Fruit fly (Drosophila melanogaster): ENCODE data around the gene Iml1.

Iml1 gene

dm6 chr3L:1533699-1534431 is at the start of gene Iml1:
TSS of gene Iml1 (minus strand) at chr3L:1534034.
- no peak for TF ChIP-seq pan (optimal IDR thresholded peaks at IDR 0.05)
- TF ChIP-seq Dll (optimal IDR thresholded peaks at IDR 0.05), result no peak
- TF ChIP-seq usp (GFP tag; optimal IDR thresholded peaks at IDR 0.05), result no peak
- no peak for TF ChIP-seq psq (optimal IDR thresholded peaks at IDR 0.05)
- TF ChIP-seq CG8478 (optimal IDR thresholded peaks at IDR 0.05), result no peak
- TF ChIP-seq EcR (GFP tag; optimal IDR thresholded peaks at IDR 0.05), result no peak

DNA sequence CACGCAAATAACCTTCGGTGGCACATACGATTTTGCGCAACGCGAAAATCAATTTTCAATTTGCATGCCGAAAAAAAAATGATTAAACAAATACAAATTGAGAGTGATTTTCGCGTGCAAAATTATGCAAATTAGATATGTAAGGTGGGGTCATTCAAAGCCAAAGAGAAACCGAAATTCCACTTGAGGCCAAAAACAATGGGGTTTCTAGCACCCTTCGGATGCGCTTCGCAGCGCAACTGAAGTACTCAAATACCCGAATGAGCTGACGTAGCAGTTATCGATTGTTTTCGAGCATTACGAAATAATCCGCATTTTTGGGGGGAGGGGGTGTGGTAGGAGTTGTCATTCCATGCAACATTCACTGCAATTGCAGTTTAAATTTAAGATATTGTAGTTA is 47.0 kb upstream of the Iml1 start:
- TF ChIP-seq psq (optimal IDR thresholded peaks at IDR 0.05) (no peak), EcR (GFP tag; optimal IDR thresholded peaks at IDR 0.05) (no peak), CG8478 (optimal IDR thresholded peaks at IDR 0.05) (no peak), Dll (optimal IDR thresholded peaks at IDR 0.05) (no peak), usp (GFP tag; optimal IDR thresholded peaks at IDR 0.05) (no peak), pan (optimal IDR thresholded peaks at IDR 0.05) (no peak)

- TF ChIP-seq CG8478 (optimal IDR thresholded peaks at IDR 0.05), result no peak
- TF ChIP-seq usp (GFP tag; optimal IDR thresholded peaks at IDR 0.05), result no peak
- TF ChIP-seq EcR (GFP tag; optimal IDR thresholded peaks at IDR 0.05), result no peak
- no peak for TF ChIP-seq pan (optimal IDR thresholded peaks at IDR 0.05)
- TF ChIP-seq Dll (optimal IDR thresholded peaks at IDR 0.05), result no peak
- no peak for TF ChIP-seq psq (optimal IDR thresholded peaks at IDR 0.05)
These were observed 46.4 kb upstream of the Iml1 start for dm6 chr3L:1580194-1580593.

DNA sequence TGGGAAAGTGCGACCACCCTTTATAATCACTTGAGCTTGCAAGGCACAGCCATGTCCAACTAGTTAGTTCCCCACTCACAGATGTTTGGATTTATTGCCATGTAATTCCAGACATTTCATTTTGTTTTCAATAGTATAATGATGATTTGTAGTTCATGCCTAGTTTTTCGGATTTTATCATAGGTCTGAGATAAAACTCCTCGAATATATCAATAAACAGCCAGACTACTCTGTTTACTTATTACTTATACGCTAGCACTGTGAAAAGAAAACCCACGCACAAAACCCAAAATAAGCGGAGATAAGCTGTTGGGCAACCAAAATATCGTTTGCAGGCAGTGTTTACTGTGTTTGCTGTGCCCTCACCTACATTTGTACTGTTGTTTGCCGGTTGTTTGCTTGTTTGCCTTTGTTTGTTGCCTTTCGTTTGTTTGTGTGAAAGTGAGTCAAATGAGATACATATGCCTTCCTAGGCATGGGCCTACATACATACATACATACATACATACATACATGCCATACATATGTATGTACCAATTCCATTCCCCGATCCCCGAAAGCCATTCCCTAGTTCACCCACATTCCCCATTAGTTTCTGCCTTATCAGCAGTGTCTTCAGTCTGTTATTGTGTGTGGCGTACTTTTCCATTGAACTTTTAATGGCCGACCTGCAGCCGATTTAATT is 45.5 kb upstream of the Iml1 start:
- TF ChIP-seq psq (optimal IDR thresholded peaks at IDR 0.05), result no peak
- TF ChIP-seq EcR (GFP tag; optimal IDR thresholded peaks at IDR 0.05), result no peak
- TF ChIP-seq Dll (optimal IDR thresholded peaks at IDR 0.05), result no peak

dm6 chr3L:1578391-1578948 is 44.6 kb upstream of the Iml1 start:
- TF ChIP-seq CG8478 (optimal IDR thresholded peaks at IDR 0.05), result no peak

dm6 chr3L:1577338-1577737 is 43.5 kb upstream of the Iml1 start:
- TF ChIP-seq CG8478 (optimal IDR thresholded peaks at IDR 0.05), result no peak
- no peak for TF ChIP-seq pan (optimal IDR thresholded peaks at IDR 0.05)
- no peak for TF ChIP-seq usp (GFP tag; optimal IDR thresholded peaks at IDR 0.05)
- no peak for TF ChIP-seq psq (optimal IDR thresholded peaks at IDR 0.05)
- TF ChIP-seq EcR (GFP tag; optimal IDR thresholded peaks at IDR 0.05), result no peak
- no peak for TF ChIP-seq Dll (optimal IDR thresholded peaks at IDR 0.05)

DNA sequence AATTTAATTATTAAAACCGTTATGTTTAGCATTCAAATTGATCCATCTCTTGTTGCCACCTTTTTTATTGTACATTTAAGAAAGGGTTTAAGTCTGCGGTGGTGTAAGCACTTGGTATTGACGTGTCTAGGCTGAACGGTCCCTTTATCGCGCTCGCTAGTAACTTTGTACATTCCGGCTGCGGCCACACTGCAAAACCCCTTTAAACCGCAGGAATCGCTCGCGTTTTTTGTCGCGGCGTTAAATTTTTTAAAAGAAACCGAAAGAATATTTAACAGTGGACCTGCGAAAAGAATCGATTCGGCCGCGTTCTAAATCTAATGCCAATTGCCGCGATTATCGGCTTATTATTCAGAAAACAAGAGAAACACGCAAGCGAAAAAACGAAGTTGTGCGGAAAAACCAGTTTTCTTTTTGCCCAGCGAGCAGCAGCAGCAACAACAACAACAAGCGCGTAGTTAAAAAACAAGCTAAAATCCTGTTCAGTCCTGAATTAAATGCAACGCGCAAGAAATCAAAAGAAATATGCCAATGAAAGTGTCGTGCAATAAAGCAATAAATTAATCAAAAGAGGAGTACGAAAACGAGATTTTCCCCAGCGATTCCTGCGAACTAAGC is 42.8 kb upstream of the Iml1 start, which contains the start of gene CG13917:
Gene CG13917, plus strand, starts transcription at position 211 of the 618 bp plus-strand sequence.
- TF ChIP-seq psq (optimal IDR thresholded peaks at IDR 0.05) (no peak), pan (optimal IDR thresholded peaks at IDR 0.05) (no peak), usp (GFP tag; optimal IDR thresholded peaks at IDR 0.05) (no peak), CG8478 (optimal IDR thresholded peaks at IDR 0.05) (no peak), Dll (optimal IDR thresholded peaks at IDR 0.05) (no peak), EcR (GFP tag; optimal IDR thresholded peaks at IDR 0.05) (no peak)

DNA sequence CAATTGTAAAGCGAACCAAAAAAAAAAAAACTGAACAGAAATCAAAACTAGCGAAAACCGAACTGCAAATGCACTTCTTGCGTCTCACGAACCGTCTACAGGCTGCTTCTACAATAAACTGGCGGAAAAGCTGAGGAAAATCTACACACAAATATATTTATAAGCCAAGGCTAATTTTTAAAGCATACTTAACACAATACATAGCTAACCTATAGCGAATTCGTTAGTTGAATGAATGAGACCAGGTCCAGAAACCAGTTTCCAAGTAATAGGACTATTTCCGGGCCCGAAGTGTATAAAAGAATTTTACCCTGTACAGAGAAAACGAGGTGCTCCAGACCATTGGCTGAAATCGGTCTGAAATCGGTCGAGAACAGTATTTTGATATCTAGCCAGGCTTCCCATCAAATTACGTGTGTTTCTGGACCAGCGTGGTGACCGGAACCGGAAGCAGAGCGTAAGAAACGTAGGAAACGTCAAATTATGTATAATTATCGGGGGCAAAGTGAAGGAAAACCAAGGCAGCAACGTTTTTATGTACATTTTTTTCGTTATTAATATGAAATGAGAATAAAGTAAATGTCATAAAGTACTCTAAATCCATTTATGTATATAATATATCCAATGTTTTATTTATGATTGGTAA is 42.0 kb upstream of the Iml1 start:
- TF ChIP-seq usp (GFP tag; optimal IDR thresholded peaks at IDR 0.05) (no peak), EcR (GFP tag; optimal IDR thresholded peaks at IDR 0.05) (no peak), psq (optimal IDR thresholded peaks at IDR 0.05) (no peak), pan (optimal IDR thresholded peaks at IDR 0.05) (no peak), CG8478 (optimal IDR thresholded peaks at IDR 0.05) (no peak), Dll (optimal IDR thresholded peaks at IDR 0.05) (no peak)

- TF ChIP-seq EcR (GFP tag; optimal IDR thresholded peaks at IDR 0.05) (no peak), psq (optimal IDR thresholded peaks at IDR 0.05) (no peak)
These were observed 39.4 kb upstream of the Iml1 start for dm6 chr3L:1573191-1573590.

DNA sequence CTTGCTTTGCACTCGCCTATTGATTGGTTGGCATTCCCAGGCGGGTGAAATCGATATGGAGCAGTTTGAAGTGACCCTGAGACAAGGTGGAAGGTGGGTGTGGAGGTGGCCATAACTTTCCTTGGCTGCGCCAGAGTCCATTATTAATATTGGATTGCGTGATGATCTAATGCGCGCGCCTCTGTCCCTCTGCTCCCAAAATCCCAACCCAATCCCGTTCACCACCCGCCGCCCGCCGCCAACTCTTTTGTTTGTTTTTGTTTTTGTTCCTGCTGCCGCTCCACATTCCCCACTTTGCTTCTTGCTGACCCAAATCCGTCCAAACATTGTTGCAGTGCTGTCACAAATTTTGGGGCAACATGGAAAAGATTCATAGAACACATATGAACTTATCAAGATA is 37.2 kb upstream of the Iml1 start:
- TF ChIP-seq psq (optimal IDR thresholded peaks at IDR 0.05) (no peak), usp (GFP tag; optimal IDR thresholded peaks at IDR 0.05) (no peak), Dll (optimal IDR thresholded peaks at IDR 0.05) (no peak), CG8478 (optimal IDR thresholded peaks at IDR 0.05) (no peak), EcR (GFP tag; optimal IDR thresholded peaks at IDR 0.05) (no peak), pan (optimal IDR thresholded peaks at IDR 0.05) (no peak)

DNA sequence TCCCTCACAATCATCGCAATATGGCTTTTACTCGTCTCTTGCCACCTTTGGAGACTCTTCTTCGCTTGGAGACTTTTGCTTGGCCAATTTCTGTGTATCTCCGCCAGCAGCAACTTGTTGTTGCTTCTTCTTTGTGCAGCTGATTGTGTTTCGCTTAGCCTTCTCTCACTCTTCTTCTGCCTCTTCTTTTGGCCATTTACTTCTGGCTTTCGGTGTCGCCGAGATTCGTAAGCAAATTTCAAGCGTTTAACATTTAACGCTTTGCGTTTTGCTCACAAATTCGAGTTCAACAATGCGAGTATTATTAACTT is 36.1 kb upstream of the Iml1 start:
- TF ChIP-seq usp (GFP tag; optimal IDR thresholded peaks at IDR 0.05) (no peak), pan (optimal IDR thresholded peaks at IDR 0.05) (no peak), EcR (GFP tag; optimal IDR thresholded peaks at IDR 0.05) (no peak), psq (optimal IDR thresholded peaks at IDR 0.05) (no peak), Dll (optimal IDR thresholded peaks at IDR 0.05) (no peak), CG8478 (optimal IDR thresholded peaks at IDR 0.05) (no peak)

All from whole organism.